Fruit fly (Drosophila melanogaster) whole organism, pupa: Measurements from ENCODE around the gene FoxP.

ENCODE experiments used
- CG13204 ChIP-seq: fragments of 200-800 bp; sonication (Bioruptor generic); optimal IDR thresholded peaks from 2 replicates; lab custom pipeline; 2018; ENCODE audit warnings: missing biosample characterization, mild to moderate bottlenecking, missing genetic modification characterization, moderate library complexity
- CG32121 ChIP-seq: fragments of 200-800 bp; sonication (Bioruptor generic); IDR thresholded peaks from 2 replicates; pipeline ENCODE4 v1.3.6; 2022; ENCODE audit warnings: missing biosample characterization, missing genetic modification characterization
- EcR ChIP-seq: fragments of 200-800 bp; sonication (Bioruptor generic); optimal IDR thresholded peaks from 3 replicates; lab custom pipeline; 2019; ENCODE audit warnings: missing biosample characterization, missing genetic modification characterization, mild to moderate bottlenecking, moderate library complexity, missing genetic modification reagents
- Pif1A ChIP-seq: fragments of 200-800 bp; sonication (Bioruptor generic); optimal IDR thresholded peaks from 3 replicates; lab custom pipeline; 2016; ENCODE audit warnings: missing biosample characterization, missing genetic modification characterization
- Pif1B ChIP-seq: fragments of 200-800 bp; sonication (Bioruptor generic); optimal IDR thresholded peaks from 3 replicates; lab custom pipeline; 2016; ENCODE audit warnings: missing biosample characterization, missing genetic modification characterization
- gl ChIP-seq: fragments of 200-800 bp; sonication (Bioruptor generic); optimal IDR thresholded peaks from 2 replicates; lab custom pipeline; 2018; ENCODE audit warnings: missing biosample characterization, mild to moderate bottlenecking, missing genetic modification characterization

dm6 chr3R:9700513-9700912, 30.2 kb downstream of the FoxP start:
- TF ChIP-seq CG13204 (no peak), Pif1B (GFP tag; lab: Kevin White, UChicago) (no peak), CG32121 (GFP tag; lab: Robert Waterston, UW) (no peak), EcR (GFP tag; lab: Kevin White, UChicago) (no peak), gl (tag; lab: Kevin White, UChicago) (no peak), Pif1A (GFP tag; lab: Kevin White, UChicago) (no peak)
